Worm (Caenorhabditis elegans) whole organism, midembryonic: ENCODE results near the gene pqn-75.
"Not testable (repeated sequence)": the region's sequence is repeated elsewhere in the genome, so short reads cannot be mapped to it uniquely, and the experiment has no call there.

ENCODE experiments used
- T22C8.4 ChIP-seq: fragments of 200-800 bp; sonication (Bioruptor generic); IDR thresholded peaks from 2 replicates; pipeline ENCODE4 v1.3.6; 2022; ENCODE audit warnings: missing genetic modification characterization, missing compliant biosample characterization
- cog-1 ChIP-seq: sonication (generic microtip); optimal IDR thresholded peaks from 2 replicates; lab custom pipeline; 2016; ENCODE audit warnings: missing genetic modification characterization, missing compliant biosample characterization
- flt-1 ChIP-seq: fragments of 200-800 bp; sonication (Bioruptor generic); IDR thresholded peaks from 2 replicates; pipeline ENCODE4 v1.3.6; 2022; ENCODE audit warnings: missing genetic modification characterization, missing compliant biosample characterization
- klf-2 ChIP-seq: fragments of 200-800 bp; sonication (Bioruptor generic); conservative IDR thresholded peaks from 2 replicates; pipeline ENCODE4 v1.3.6; 2022; ENCODE audit warnings: missing genetic modification reagents, missing genetic modification characterization, missing compliant biosample characterization
- med-1 ChIP-seq: sonication (generic microtip); optimal IDR thresholded peaks from 2 replicates; lab custom pipeline; 2017; ENCODE audit warnings: missing genetic modification characterization, mild to moderate bottlenecking, missing compliant biosample characterization, antibody characterized with exemption, missing genetic modification reagents; ENCODE audit not compliant: insufficient read depth
- ztf-23 ChIP-seq: fragments of 200-800 bp; sonication (Bioruptor generic); IDR thresholded peaks from 2 replicates; pipeline ENCODE4 v1.3.6; 2022; ENCODE audit warnings: missing genetic modification reagents, missing genetic modification characterization, missing compliant biosample characterization

DNA sequence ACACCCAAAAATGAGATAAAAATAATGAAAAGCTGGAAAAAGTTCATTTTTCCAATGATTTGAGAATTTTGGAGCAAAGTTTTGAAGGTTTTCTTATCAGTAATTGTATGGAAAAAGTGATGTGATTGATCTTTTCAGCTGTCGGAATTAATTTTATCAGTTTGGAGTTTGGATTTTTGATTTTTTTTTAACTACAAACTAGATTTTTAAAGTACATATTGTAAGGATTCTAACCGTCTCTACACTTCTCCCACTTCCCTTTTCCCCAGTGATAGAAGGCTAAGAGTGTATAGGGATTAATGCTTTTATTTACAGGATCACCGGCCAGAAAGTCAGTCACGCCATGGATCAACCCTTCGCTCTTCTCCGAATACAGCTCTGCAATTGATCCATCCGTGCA, 53.5 kb downstream of the pqn-75 start, which contains the start of gene F49F1.7:
- TF ChIP-seq med-1 (GFP tag; lab: Kevin White, UChicago); T22C8.4; cog-1 (tag; lab: Kevin White, UChicago); klf-2 (GFP tag; lab: Robert Waterston, UW); ztf-23 (GFP tag; lab: Robert Waterston, UW); flt-1 (GFP tag; lab: Robert Waterston, UW): not testable (repeated sequence)
